Worm (Caenorhabditis elegans) whole organism, L1 larva: ENCODE results near the gene snf-9.

Source experiments
- aha-1 ChIP-seq: fragments of 150-350 bp; optimal IDR thresholded peaks from 2 replicates; lab custom pipeline; 2014; ENCODE audit warnings: missing biosample characterization, missing genetic modification characterization
- alr-1 ChIP-seq: fragments of 200-800 bp; sonication (Bioruptor generic); optimal IDR thresholded peaks from 2 replicates; lab custom pipeline; 2018; ENCODE audit warnings: borderline replicate concordance, mild to moderate bottlenecking, missing genetic modification characterization, missing compliant biosample characterization
- blmp-1 ChIP-seq: fragments of 150-350 bp; optimal IDR thresholded peaks from 2 replicates; lab custom pipeline; 2014; ENCODE audit warnings: missing biosample characterization, missing genetic modification characterization
- ceh-88 ChIP-seq: fragments of 200-800 bp; sonication (Bioruptor generic); IDR thresholded peaks from 2 replicates; pipeline ENCODE4 v1.3.6; 2022; ENCODE audit warnings: missing genetic modification characterization, missing compliant biosample characterization
- dpl-1 ChIP-seq, 3 experiments: fragments of 150-350 bp in 2 of 3; sonication (generic microtip) in 1 of 3; optimal IDR thresholded peaks; 2 replicates each; lab custom pipeline; 2014 to 2017; ENCODE audit warnings: missing biosample characterization in 3 of 3, missing genetic modification characterization in 3 of 3, missing genetic modification reagents in 3 of 3
- dsc-1 ChIP-seq: sonication (generic microtip); optimal IDR thresholded peaks from 2 replicates; lab custom pipeline; 2016; ENCODE audit warnings: mild to moderate bottlenecking, missing genetic modification characterization, missing compliant biosample characterization
- efl-1 ChIP-seq, 4 experiments: fragments of 150-350 bp; optimal IDR thresholded peaks in 3 of 4; peaks in 1 of 4; 1 replicate in 1 of 4; 2 replicates in 3 of 4; lab custom pipeline; 2014; ENCODE audit warnings: missing biosample characterization in 2 of 4, missing genetic modification characterization in 2 of 4, missing genetic modification reagents in 2 of 4
- egl-13 ChIP-seq: sonication (generic microtip); optimal IDR thresholded peaks from 2 replicates; lab custom pipeline; 2016; ENCODE audit warnings: missing genotype, missing genetic modification reagents, missing genetic modification characterization, missing compliant biosample characterization
- elt-3 ChIP-seq, 6 experiments: fragments of 150-350 bp in 1 of 6; sonication (generic microtip); optimal IDR thresholded peaks; 2 replicates each; lab custom pipeline; 2017 to 2018; ENCODE audit warnings: missing biosample characterization in 6 of 6, missing genetic modification characterization in 6 of 6, inconsistent platforms in 1 of 6
- fkh-10 ChIP-seq: sonication (generic microtip); optimal IDR thresholded peaks from 2 replicates; lab custom pipeline; 2017; ENCODE audit warnings: missing biosample characterization, missing genetic modification reagents, missing genetic modification characterization
- fos-1 ChIP-seq: fragments of 150-350 bp; optimal IDR thresholded peaks from 2 replicates; lab custom pipeline; 2014; ENCODE audit warnings: missing biosample characterization, missing genetic modification characterization
- grh-1 ChIP-seq: fragments of 200-800 bp; sonication (Bioruptor generic); IDR thresholded peaks from 2 replicates; pipeline ENCODE4 v1.3.6; 2022; ENCODE audit warnings: missing genetic modification reagents, missing genetic modification characterization, missing compliant biosample characterization
- hlh-4 ChIP-seq: sonication (generic microtip); optimal IDR thresholded peaks from 2 replicates; lab custom pipeline; 2016; ENCODE audit warnings: mild to moderate bottlenecking, missing genetic modification characterization, missing compliant biosample characterization
- isw-1 ChIP-seq: fragments of 200-800 bp; sonication (Bioruptor generic); IDR thresholded peaks from 2 replicates; pipeline ENCODE4 v1.3.6; 2022; ENCODE audit warnings: missing genetic modification characterization, missing compliant biosample characterization
- lin-13 ChIP-seq: fragments of 150-350 bp; optimal IDR thresholded peaks from 2 replicates; lab custom pipeline; 2014; ENCODE audit warnings: missing biosample characterization, missing genetic modification reagents, missing genetic modification characterization
- lin-14 ChIP-seq: fragments of 200-800 bp; sonication (Bioruptor generic); optimal IDR thresholded peaks from 2 replicates; lab custom pipeline; 2018; ENCODE audit warnings: mild to moderate bottlenecking, missing genetic modification characterization, moderate library complexity, missing compliant biosample characterization
- lin-35 ChIP-seq, 2 experiments: fragments of 150-350 bp; optimal IDR thresholded peaks; 2 replicates each; lab custom pipeline; 2014; ENCODE audit warnings: missing biosample characterization in 2 of 2, missing genetic modification characterization in 2 of 2, missing genetic modification reagents in 2 of 2
- lir-3 ChIP-seq: sonication (generic microtip); optimal IDR thresholded peaks from 2 replicates; lab custom pipeline; 2016; ENCODE audit warnings: mild to moderate bottlenecking, missing genetic modification characterization, moderate library complexity, missing compliant biosample characterization; ENCODE audit not compliant: poor library complexity
- lsy-2 ChIP-seq, 2 experiments: fragments of 150-350 bp; optimal IDR thresholded peaks; 2 replicates each; lab custom pipeline; 2014; ENCODE audit warnings: missing biosample characterization in 2 of 2, missing genetic modification characterization in 2 of 2
- mab-9 ChIP-seq: fragments of 200-800 bp; sonication (Bioruptor generic); IDR thresholded peaks from 2 replicates; pipeline ENCODE4 v1.3.6; 2022; ENCODE audit warnings: missing genetic modification reagents, missing genetic modification characterization, missing compliant biosample characterization
- mdl-1 ChIP-seq, 2 experiments: fragments of 150-350 bp; optimal IDR thresholded peaks; 2 replicates each; lab custom pipeline; 2014 to 2017; ENCODE audit warnings: missing biosample characterization in 2 of 2, missing genetic modification characterization in 2 of 2, inconsistent platforms in 1 of 2
- mef-2 ChIP-seq: fragments of 150-350 bp; optimal IDR thresholded peaks from 2 replicates; lab custom pipeline; 2014; ENCODE audit warnings: missing biosample characterization, missing genetic modification characterization
- mep-1 ChIP-seq: fragments of 150-350 bp; optimal IDR thresholded peaks from 2 replicates; lab custom pipeline; 2014; ENCODE audit warnings: missing biosample characterization, missing genetic modification characterization
- nhr-28 ChIP-seq: fragments of 150-350 bp; optimal IDR thresholded peaks from 2 replicates; lab custom pipeline; 2014; ENCODE audit warnings: missing biosample characterization, missing genetic modification characterization
- nhr-47 ChIP-seq: sonication (generic microtip); optimal IDR thresholded peaks from 2 replicates; lab custom pipeline; 2016; ENCODE audit warnings: mild to moderate bottlenecking, missing genetic modification characterization, moderate library complexity, missing compliant biosample characterization
- nhr-71 ChIP-seq: sonication (generic microtip); optimal IDR thresholded peaks from 2 replicates; lab custom pipeline; 2016; ENCODE audit warnings: mild to moderate bottlenecking, missing genetic modification characterization, moderate library complexity, missing compliant biosample characterization
- nhr-76 ChIP-seq: sonication (generic microtip); optimal IDR thresholded peaks from 2 replicates; lab custom pipeline; 2017; ENCODE audit warnings: missing biosample characterization, missing genetic modification characterization
- nhr-77 ChIP-seq: fragments of 150-350 bp; optimal IDR thresholded peaks from 2 replicates; lab custom pipeline; 2014; ENCODE audit warnings: missing biosample characterization, missing genetic modification characterization
- pag-3 ChIP-seq: sonication (generic microtip); optimal IDR thresholded peaks from 2 replicates; lab custom pipeline; 2017; ENCODE audit warnings: missing genetic modification characterization, mild to moderate bottlenecking, missing compliant biosample characterization, antibody characterized with exemption, borderline replicate concordance; ENCODE audit not compliant: insufficient read depth
- pax-3 ChIP-seq: fragments of 200-800 bp; sonication (Bioruptor generic); optimal IDR thresholded peaks from 2 replicates; lab custom pipeline; 2018; ENCODE audit warnings: mild to moderate bottlenecking, missing genetic modification characterization, moderate library complexity, missing compliant biosample characterization
- pqm-1 ChIP-seq: sonication (generic microtip); optimal IDR thresholded peaks from 3 replicates; lab custom pipeline; 2017; ENCODE audit warnings: missing biosample characterization, missing genetic modification characterization
- rnt-1 ChIP-seq: sonication (generic microtip); optimal IDR thresholded peaks from 2 replicates; lab custom pipeline; 2016; ENCODE audit warnings: mild to moderate bottlenecking, missing genetic modification characterization, moderate library complexity, missing compliant biosample characterization
- snpc-4 ChIP-seq: fragments of 150-350 bp; optimal IDR thresholded peaks from 2 replicates; lab custom pipeline; 2014; ENCODE audit warnings: missing biosample characterization, missing genetic modification characterization
- snu-23 ChIP-seq: sonication (generic microtip); optimal IDR thresholded peaks from 2 replicates; lab custom pipeline; 2016; ENCODE audit warnings: missing genetic modification characterization, missing compliant biosample characterization
- sup-37 ChIP-seq: fragments of 200-800 bp; sonication (Bioruptor generic); optimal IDR thresholded peaks from 2 replicates; lab custom pipeline; 2018; ENCODE audit warnings: mild to moderate bottlenecking, missing genetic modification characterization, missing compliant biosample characterization
- swsn-7 ChIP-seq: sonication (generic microtip); optimal IDR thresholded peaks from 2 replicates; lab custom pipeline; 2016; ENCODE audit warnings: missing genetic modification characterization, missing compliant biosample characterization
- tlp-1 ChIP-seq: fragments of 150-350 bp; optimal IDR thresholded peaks from 2 replicates; lab custom pipeline; 2014; ENCODE audit warnings: missing biosample characterization, missing genetic modification characterization
- unc-62 ChIP-seq: fragments of 150-350 bp; optimal IDR thresholded peaks from 2 replicates; lab custom pipeline; 2014; ENCODE audit warnings: missing biosample characterization, missing genetic modification reagents, missing genetic modification characterization
- xbp-1 ChIP-seq: sonication (generic microtip); optimal IDR thresholded peaks from 2 replicates; lab custom pipeline; 2016; ENCODE audit warnings: missing genetic modification characterization, missing compliant biosample characterization
- zag-1 ChIP-seq: fragments of 150-350 bp; optimal IDR thresholded peaks from 2 replicates; lab custom pipeline; 2014; ENCODE audit warnings: missing biosample characterization, missing genetic modification characterization
- zip-4 ChIP-seq: fragments of 200-800 bp; sonication (Bioruptor generic); optimal IDR thresholded peaks from 2 replicates; lab custom pipeline; 2018; ENCODE audit warnings: mild to moderate bottlenecking, missing genetic modification characterization, moderate library complexity, missing compliant biosample characterization
- ztf-4 ChIP-seq: fragments of 150-350 bp; optimal IDR thresholded peaks from 2 replicates; lab custom pipeline; 2014; ENCODE audit warnings: missing biosample characterization, missing genetic modification characterization

snf-9 gene

DNA sequence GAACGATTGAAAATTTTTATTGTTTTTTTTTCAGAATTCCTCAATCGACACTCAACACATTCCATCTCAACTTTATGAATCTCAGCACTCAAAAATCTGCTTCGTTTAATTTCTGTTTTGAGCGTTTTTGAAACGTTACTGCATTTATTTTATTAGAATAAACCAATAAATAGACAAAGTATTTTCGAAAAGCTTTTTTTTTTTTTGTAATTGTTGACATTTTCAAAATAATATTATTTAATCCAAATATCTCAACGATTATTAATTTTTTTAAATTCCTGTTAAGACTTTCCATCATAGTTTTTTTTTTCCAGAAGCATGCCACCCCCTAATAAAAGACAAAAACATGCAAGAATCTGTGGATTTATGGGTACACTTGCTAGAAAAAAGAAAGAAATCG is 20.3 kb downstream of the snf-9 start, which contains the start of gene C49C3.7:
Gene C49C3.7, plus strand, starts transcription at position 301 of the 400 bp plus-strand sequence.
- no peak for TF ChIP-seq fos-1
- no peak for TF ChIP-seq zip-4
- TF ChIP-seq isw-1 = no peak
- TF ChIP-seq dsc-1 (tag; lab: Kevin White, UChicago) = no peak
- TF ChIP-seq alr-1 (tag; lab: Kevin White, UChicago) = no peak
- no peak for TF ChIP-seq ztf-4 (tag; lab: Kevin White, UChicago)
- no peak for TF ChIP-seq grh-1 (GFP tag; lab: Robert Waterston, UW)
- no peak for TF ChIP-seq pqm-1 (tag; lab: Kevin White, UChicago)
- no peak for TF ChIP-seq elt-3 (tag; optimal IDR thresholded peaks at IDR 0.05; lab: Kevin White, UChicago)

DNA sequence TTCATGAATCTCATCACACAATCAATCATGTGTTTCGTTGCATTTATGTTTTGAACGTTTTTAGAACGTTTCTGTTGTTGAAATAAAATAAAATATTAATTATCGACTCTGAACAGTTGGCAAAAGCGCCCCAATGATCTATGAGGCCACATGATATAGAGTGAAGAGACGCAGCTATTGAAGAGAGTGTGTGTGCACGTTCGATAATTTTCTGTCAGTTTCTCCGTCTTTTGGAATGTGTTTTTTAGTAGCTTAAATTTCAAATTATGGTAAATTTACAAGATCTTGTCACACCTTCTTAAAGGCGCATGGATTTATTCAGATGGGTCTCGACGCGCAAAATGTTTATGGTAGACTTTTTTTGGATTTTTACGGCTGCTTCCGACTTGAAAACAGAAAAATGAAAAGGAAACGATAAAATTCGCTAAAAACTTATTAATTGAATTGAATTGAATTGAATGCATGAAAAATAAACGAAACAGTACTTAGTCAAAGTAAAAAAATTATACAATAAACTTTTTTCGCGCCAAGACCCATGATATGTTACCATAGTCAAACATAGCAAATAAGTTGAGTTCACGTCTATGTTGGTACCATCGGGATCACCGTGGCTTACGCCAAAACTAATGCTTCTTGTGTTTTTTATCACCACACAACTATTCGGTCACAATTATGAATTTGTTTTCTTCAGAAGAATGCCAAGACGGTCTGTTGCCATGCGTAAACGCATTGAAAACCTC is 21.8 kb downstream of the snf-9 start, which contains the start of gene C49C3.15:
Gene C49C3.15, plus strand, starts transcription at position 690 of the 740 bp plus-strand sequence.
- TF ChIP-seq lin-35 (GFP tag; optimal IDR thresholded peaks at IDR 0.05; lab: Kevin White, UChicago) = peak in 1 of 2 experiments; percentile 51
- peak in 1 of 3 experiments; percentile 21 for TF ChIP-seq dpl-1 (GFP tag; optimal IDR thresholded peaks at IDR 0.05; lab: Kevin White, UChicago)
- TF ChIP-seq fos-1 = no peak
- TF ChIP-seq mdl-1 (tag; optimal IDR thresholded peaks at IDR 0.05; lab: Kevin White, UChicago) = peak in 1 of 2 experiments; percentile 22
- no peak for TF ChIP-seq mab-9 (GFP tag; lab: Robert Waterston, UW)
- TF ChIP-seq xbp-1 (tag; lab: Kevin White, UChicago) = no peak
- no peak for TF ChIP-seq pqm-1 (tag; lab: Kevin White, UChicago)
- TF ChIP-seq hlh-4 = no peak
- TF ChIP-seq mep-1 = peak; percentile 48
- no peak for TF ChIP-seq egl-13 (tag; lab: Kevin White, UChicago)
- peak; percentile 30 for TF ChIP-seq snu-23 (GFP tag; lab: Kevin White, UChicago)
- TF ChIP-seq efl-1 (optimal IDR thresholded peaks at IDR 0.05; lab: Kevin White, UChicago) = peak; percentile 15 to 42
- peak; percentile 12 to 86 for TF ChIP-seq efl-1 (GFP tag; optimal IDR thresholded peaks at IDR 0.05 in 1 of 2; lab: Kevin White, UChicago)
- TF ChIP-seq nhr-71 (tag; lab: Kevin White, UChicago) = peak; percentile 16
- no peak for TF ChIP-seq nhr-28 (tag; lab: Kevin White, UChicago)
- no peak for TF ChIP-seq tlp-1 (tag; lab: Kevin White, UChicago)
- TF ChIP-seq rnt-1 (tag; lab: Kevin White, UChicago) = peak; percentile 14
- TF ChIP-seq mef-2 (tag; lab: Kevin White, UChicago) = no peak
- TF ChIP-seq grh-1 (GFP tag; lab: Robert Waterston, UW) = no peak
- peak in 1 of 2 experiments; percentile 47 for TF ChIP-seq lsy-2 (tag; optimal IDR thresholded peaks at IDR 0.05; lab: Kevin White, UChicago)
- no peak for TF ChIP-seq unc-62 (GFP tag; lab: Kevin White, UChicago)
- TF ChIP-seq lin-14 = peak; percentile 63
- no peak for TF ChIP-seq zip-4
- TF ChIP-seq fkh-10 (GFP tag; lab: Kevin White, UChicago) = no peak
- TF ChIP-seq pax-3 (tag; lab: Kevin White, UChicago) = no peak
- no peak for TF ChIP-seq zag-1 (tag; lab: Kevin White, UChicago)

DNA sequence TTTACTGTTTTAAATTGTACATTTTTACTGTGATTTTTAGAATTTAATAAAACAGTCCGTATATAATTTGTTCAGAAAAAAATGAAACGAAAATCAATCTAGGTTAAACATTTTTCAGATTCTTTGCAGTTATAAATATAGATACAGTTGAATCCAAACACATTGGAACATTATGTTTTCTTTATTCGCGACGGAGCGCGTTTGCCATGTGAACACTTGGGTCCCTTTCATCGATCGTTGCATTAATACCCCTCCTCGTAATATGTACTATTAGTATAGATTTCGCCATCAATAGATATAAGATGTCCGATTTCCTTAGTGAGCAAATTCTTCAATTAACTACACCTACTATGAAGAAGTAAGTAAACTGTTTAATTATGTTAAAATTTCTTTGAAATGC is 23.1 kb downstream of the snf-9 start, which contains the start of gene C49C3.8:
Gene C49C3.8, plus strand, starts transcription at position 173 of the 400 bp plus-strand sequence.
- TF ChIP-seq sup-37 (GFP tag; lab: Kevin White, UChicago) = no peak
- peak in 1 of 3 experiments; percentile 19 for TF ChIP-seq dpl-1 (GFP tag; optimal IDR thresholded peaks at IDR 0.05; lab: Kevin White, UChicago)
- TF ChIP-seq nhr-77 (tag; lab: Kevin White, UChicago) = no peak
- TF ChIP-seq efl-1 (optimal IDR thresholded peaks at IDR 0.05; lab: Kevin White, UChicago) = no peak
- peak in 1 of 2 experiments; percentile 12 for TF ChIP-seq efl-1 (GFP tag; optimal IDR thresholded peaks at IDR 0.05 in 1 of 2; lab: Kevin White, UChicago)
- peak; percentile 60 for TF ChIP-seq lin-14
- no peak for TF ChIP-seq pag-3
- peak in 1 of 2 experiments; percentile 26 for TF ChIP-seq lsy-2 (tag; optimal IDR thresholded peaks at IDR 0.05; lab: Kevin White, UChicago)
- TF ChIP-seq aha-1 (tag; lab: Kevin White, UChicago) = no peak
- no peak for TF ChIP-seq zip-4
- TF ChIP-seq nhr-71 (tag; lab: Kevin White, UChicago) = no peak
- TF ChIP-seq tlp-1 (tag; lab: Kevin White, UChicago) = no peak
- peak; percentile 38 for TF ChIP-seq blmp-1
- no peak for TF ChIP-seq swsn-7
- no peak for TF ChIP-seq snpc-4 (tag; lab: Kevin White, UChicago)
- TF ChIP-seq nhr-76 = no peak
- no peak for TF ChIP-seq nhr-47 (tag; lab: Kevin White, UChicago)
- no peak for TF ChIP-seq lin-13 (GFP tag; lab: Kevin White, UChicago)
- TF ChIP-seq mep-1 = peak; percentile 29
- no peak for TF ChIP-seq ceh-88 (GFP tag; lab: Robert Waterston, UW)
- no peak for TF ChIP-seq alr-1 (tag; lab: Kevin White, UChicago)
- no peak for TF ChIP-seq lir-3 (tag; lab: Kevin White, UChicago)
